Worm (Caenorhabditis elegans) whole organism, L2 larva: Measurements from ENCODE around the gene wip-1.

ENCODE experiments used
- ama-1 ChIP-seq: fragments of 150-350 bp; optimal IDR thresholded peaks from 2 replicates; lab custom pipeline; 2018; ENCODE audit warnings: inconsistent platforms
- nhr-237 ChIP-seq: fragments of 150-350 bp; optimal IDR thresholded peaks from 2 replicates; lab custom pipeline; 2014; ENCODE audit warnings: missing biosample characterization, missing genetic modification characterization
- peb-1 ChIP-seq: fragments of 150-350 bp; optimal IDR thresholded peaks from 2 replicates; lab custom pipeline; 2014; ENCODE audit warnings: missing biosample characterization, missing genetic modification characterization

ce11 chrIII:5068675-5069233 lies 50.3 kb downstream of the wip-1 start, which contains the start of the genes C45G9.11 and C45G9.2:
- TF ChIP-seq nhr-237 (tag; lab: Kevin White, UChicago) (no peak), ama-1 (lab: Kevin White, UChicago) (no peak), peb-1 (tag; lab: Kevin White, UChicago) (no peak)
